Fruit fly (Drosophila melanogaster) whole organism, pupa: ENCODE measurements around the gene CG12983.
A peak's percentile ranks its signal among the peaks of the same experiment; 100 is the strongest.

ENCODE experiments used
- CG10348 ChIP-seq: fragments of 200-800 bp; sonication (Bioruptor generic); IDR thresholded peaks from 2 replicates; pipeline ENCODE4 v1.3.6; 2022; ENCODE audit warnings: missing biosample characterization, missing genetic modification characterization
- CG12605 ChIP-seq: fragments of 200-800 bp; sonication (Bioruptor generic); IDR thresholded peaks from 2 replicates; pipeline ENCODE4 v1.3.6; 2022; ENCODE audit warnings: missing biosample characterization, missing genetic modification characterization
- CG13204 ChIP-seq: fragments of 200-800 bp; sonication (Bioruptor generic); optimal IDR thresholded peaks from 2 replicates; lab custom pipeline; 2018; ENCODE audit warnings: missing biosample characterization, mild to moderate bottlenecking, missing genetic modification characterization, moderate library complexity
- CG14655 ChIP-seq: fragments of 200-800 bp; sonication (Bioruptor generic); optimal IDR thresholded peaks from 3 replicates; lab custom pipeline; 2017; ENCODE audit warnings: mild to moderate bottlenecking, missing biosample characterization, missing genetic modification reagents, missing genetic modification characterization
- CG15710 ChIP-seq: fragments of 200-800 bp; sonication (Bioruptor generic); optimal IDR thresholded peaks from 2 replicates; lab custom pipeline; 2018; ENCODE audit warnings: missing biosample characterization, mild to moderate bottlenecking, missing genetic modification characterization, moderate library complexity
- CG17806 ChIP-seq: fragments of 200-800 bp; sonication (Bioruptor generic); optimal IDR thresholded peaks from 2 replicates; lab custom pipeline; 2018; ENCODE audit warnings: missing biosample characterization, mild to moderate bottlenecking, missing genetic modification characterization, moderate library complexity
- CG32121 ChIP-seq: fragments of 200-800 bp; sonication (Bioruptor generic); IDR thresholded peaks from 2 replicates; pipeline ENCODE4 v1.3.6; 2022; ENCODE audit warnings: missing biosample characterization, missing genetic modification characterization
- CG34367 ChIP-seq: fragments of 200-800 bp; sonication (Bioruptor generic); optimal IDR thresholded peaks from 2 replicates; lab custom pipeline; 2018; ENCODE audit warnings: missing biosample characterization, mild to moderate bottlenecking, missing genetic modification characterization
- CG4496 ChIP-seq: fragments of 200-800 bp; sonication (Bioruptor generic); IDR thresholded peaks from 3 replicates; pipeline ENCODE4 v1.3.6; 2022; ENCODE audit warnings: missing biosample characterization, missing genetic modification characterization
- CG8159 ChIP-seq: fragments of 200-800 bp; sonication (Bioruptor generic); optimal IDR thresholded peaks from 3 replicates; lab custom pipeline; 2018; ENCODE audit warnings: missing biosample characterization, mild to moderate bottlenecking, missing genetic modification characterization, moderate library complexity
- CG8301 ChIP-seq: fragments of 200-800 bp; sonication (Bioruptor generic); optimal IDR thresholded peaks from 2 replicates; lab custom pipeline; 2018; ENCODE audit warnings: missing biosample characterization, mild to moderate bottlenecking, missing genetic modification characterization
- CG9948 ChIP-seq: fragments of 200-800 bp; sonication (Bioruptor generic); optimal IDR thresholded peaks from 2 replicates; lab custom pipeline; 2018; ENCODE audit warnings: missing biosample characterization, mild to moderate bottlenecking, missing genetic modification characterization, moderate library complexity
- D1 ChIP-seq: fragments of 200-800 bp; sonication (Bioruptor generic); optimal IDR thresholded peaks from 2 replicates; lab custom pipeline; 2018; ENCODE audit warnings: missing biosample characterization, mild to moderate bottlenecking, missing genetic modification characterization, moderate library complexity
- EcR ChIP-seq: fragments of 200-800 bp; sonication (Bioruptor generic); optimal IDR thresholded peaks from 3 replicates; lab custom pipeline; 2019; ENCODE audit warnings: missing biosample characterization, missing genetic modification characterization, mild to moderate bottlenecking, moderate library complexity, missing genetic modification reagents
- Ets98B ChIP-seq: fragments of 200-800 bp; sonication (Bioruptor generic); IDR thresholded peaks from 2 replicates; pipeline ENCODE4 v1.3.6; 2022; ENCODE audit warnings: missing biosample characterization, missing genetic modification characterization
- Pif1A ChIP-seq: fragments of 200-800 bp; sonication (Bioruptor generic); optimal IDR thresholded peaks from 3 replicates; lab custom pipeline; 2016; ENCODE audit warnings: missing biosample characterization, missing genetic modification characterization
- Pif1B ChIP-seq: fragments of 200-800 bp; sonication (Bioruptor generic); optimal IDR thresholded peaks from 3 replicates; lab custom pipeline; 2016; ENCODE audit warnings: missing biosample characterization, missing genetic modification characterization
- Snoo ChIP-seq: fragments of 200-800 bp; sonication (Bioruptor generic); optimal IDR thresholded peaks from 3 replicates; lab custom pipeline; 2017; ENCODE audit warnings: missing biosample characterization, mild to moderate bottlenecking, missing genetic modification characterization, inconsistent platforms
- fd96Ca ChIP-seq: fragments of 200-800 bp; sonication (Bioruptor generic); IDR thresholded peaks from 3 replicates; pipeline ENCODE4 v1.3.6; 2022; ENCODE audit warnings: missing biosample characterization, missing genetic modification characterization
- gl ChIP-seq: fragments of 200-800 bp; sonication (Bioruptor generic); optimal IDR thresholded peaks from 2 replicates; lab custom pipeline; 2018; ENCODE audit warnings: missing biosample characterization, mild to moderate bottlenecking, missing genetic modification characterization
- rn ChIP-seq: fragments of 200-800 bp; sonication (Bioruptor generic); IDR thresholded peaks from 2 replicates; pipeline ENCODE4 v1.3.6; 2022; ENCODE audit warnings: missing biosample characterization, missing genetic modification characterization

CG12983 gene

DNA sequence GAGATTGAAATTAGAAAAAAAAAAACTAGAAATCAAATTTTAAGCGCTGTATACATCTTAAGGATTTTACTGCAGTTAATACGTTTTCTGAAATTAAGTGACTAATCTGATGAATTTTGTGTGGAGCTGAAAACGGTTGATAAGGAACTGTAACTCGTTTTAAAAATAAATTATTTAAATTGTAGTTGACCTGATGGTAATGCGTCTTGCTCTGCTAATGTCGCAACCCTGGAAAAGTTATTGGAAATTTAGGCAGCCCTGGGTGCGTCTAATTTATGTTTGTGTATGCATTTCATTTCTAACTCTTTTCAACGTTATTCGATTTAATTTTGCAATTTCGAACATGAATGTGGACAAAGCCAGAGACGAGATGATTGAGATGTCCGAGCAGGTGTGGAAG is 24.8 kb upstream of the CG12983 start, which contains the start of gene CG12984:
Gene CG12984 (plus strand): TSS at position 301 of the 400 bp plus-strand sequence.
- TF ChIP-seq CG4496 (GFP tag; lab: Robert Waterston, UW) (no peak), Pif1B (no peak), CG9948 (no peak), CG14655 (GFP tag; lab: Kevin White, UChicago) (no peak), CG13204 (GFP tag; lab: Kevin White, UChicago) (no peak), CG12605 (no peak), CG32121 (GFP tag; lab: Robert Waterston, UW) (no peak), gl (no peak), Pif1A (GFP tag; lab: Kevin White, UChicago) (no peak), CG15710 (tag; lab: Kevin White, UChicago) (no peak), EcR (GFP tag; lab: Kevin White, UChicago) (no peak), Snoo (tag; lab: Kevin White, UChicago) (no peak), Ets98B (GFP tag; lab: Robert Waterston, UW) (no peak), CG17806 (tag; lab: Kevin White, UChicago) (no peak), CG34367 (tag; lab: Kevin White, UChicago) (no peak), D1 (tag; lab: Kevin White, UChicago) (no peak), CG8301 (tag; lab: Kevin White, UChicago) (no peak), CG8159 (tag; lab: Kevin White, UChicago) (no peak)

DNA sequence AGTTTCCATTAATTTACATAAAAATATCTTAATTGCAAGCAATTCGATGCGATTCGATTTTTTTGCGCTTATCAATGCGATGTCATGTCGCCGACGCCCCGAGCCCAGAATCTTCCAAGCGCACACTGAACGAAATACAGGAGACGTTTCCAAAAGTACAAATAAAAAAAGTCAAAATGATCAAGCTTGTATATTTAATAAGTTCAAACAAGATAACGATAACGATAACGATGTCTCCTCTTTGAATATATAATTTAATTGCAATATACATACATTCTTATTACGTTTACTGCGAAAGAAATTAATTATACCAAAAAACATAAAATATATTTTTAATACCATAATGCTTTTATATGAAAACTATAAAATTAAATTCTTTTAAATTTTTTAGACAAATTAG is 23.7 kb upstream of the CG12983 start:
- no peak for TF ChIP-seq CG4496 (GFP tag; lab: Robert Waterston, UW)
- no peak for TF ChIP-seq CG32121 (GFP tag; lab: Robert Waterston, UW)
- TF ChIP-seq CG9948: peak; percentile 70
- peak; percentile 65 for TF ChIP-seq D1 (tag; lab: Kevin White, UChicago)
- peak; percentile 69 for TF ChIP-seq CG17806 (tag; lab: Kevin White, UChicago)
- TF ChIP-seq Snoo (tag; lab: Kevin White, UChicago): peak; percentile 38
- peak; percentile 71 for TF ChIP-seq CG15710 (tag; lab: Kevin White, UChicago)
- no peak for TF ChIP-seq Pif1A (GFP tag; lab: Kevin White, UChicago)
- TF ChIP-seq Ets98B (GFP tag; lab: Robert Waterston, UW): no peak
- no peak for TF ChIP-seq CG14655 (GFP tag; lab: Kevin White, UChicago)
- peak; percentile 67 for TF ChIP-seq CG34367 (tag; lab: Kevin White, UChicago)
- peak; percentile 83 for TF ChIP-seq CG8159 (tag; lab: Kevin White, UChicago)
- peak; percentile 48 for TF ChIP-seq Pif1B

DNA sequence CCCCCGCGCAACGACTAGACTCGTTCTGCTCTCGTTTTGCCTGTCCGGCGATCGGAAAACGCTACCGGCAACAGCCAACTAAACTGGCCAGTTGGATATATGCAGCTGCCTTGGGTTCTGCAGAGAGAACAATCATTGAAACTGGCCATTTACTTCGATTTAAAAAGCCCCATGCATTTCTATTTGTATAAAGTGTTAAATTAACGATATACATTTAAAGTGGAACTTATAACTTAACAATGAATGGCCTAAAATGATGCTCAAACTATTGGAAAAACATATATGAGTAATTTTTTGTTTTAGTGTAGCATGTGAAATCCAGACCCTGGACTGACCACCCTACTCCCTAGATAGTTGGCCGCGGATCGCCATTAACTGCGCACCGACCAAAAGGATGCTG is 22.3 kb upstream of the CG12983 start:
- TF ChIP-seq Pif1A (GFP tag; lab: Kevin White, UChicago) (peak; percentile 74), EcR (GFP tag; lab: Kevin White, UChicago) (no peak), CG34367 (tag; lab: Kevin White, UChicago) (peak; percentile 81), CG10348 (GFP tag; lab: Robert Waterston, UW) (no peak), D1 (tag; lab: Kevin White, UChicago) (peak; percentile 60), CG14655 (GFP tag; lab: Kevin White, UChicago) (peak; percentile 87), CG17806 (tag; lab: Kevin White, UChicago) (peak; percentile 91), CG32121 (GFP tag; lab: Robert Waterston, UW) (no peak), CG12605 (peak; percentile 39; the same call in 1 of the 2 replicates), gl (peak; percentile 71), CG9948 (peak; percentile 87), Pif1B (peak; percentile 63), CG15710 (tag; lab: Kevin White, UChicago) (peak; percentile 72), fd96Ca (GFP tag; lab: Robert Waterston, UW) (0 out of 3 replicates have a peak, but pooled peaks have one; percentile 45), CG8301 (tag; lab: Kevin White, UChicago) (peak; percentile 81), Ets98B (GFP tag; lab: Robert Waterston, UW) (peak; percentile 56), rn (no peak; the same call in 1 of the 2 replicates), Snoo (tag; lab: Kevin White, UChicago) (no peak), CG4496 (GFP tag; lab: Robert Waterston, UW) (peak; percentile 73; the same call in 2 of the 3 replicates), CG8159 (tag; lab: Kevin White, UChicago) (peak; percentile 83), CG13204 (GFP tag; lab: Kevin White, UChicago) (peak; percentile 55)

DNA sequence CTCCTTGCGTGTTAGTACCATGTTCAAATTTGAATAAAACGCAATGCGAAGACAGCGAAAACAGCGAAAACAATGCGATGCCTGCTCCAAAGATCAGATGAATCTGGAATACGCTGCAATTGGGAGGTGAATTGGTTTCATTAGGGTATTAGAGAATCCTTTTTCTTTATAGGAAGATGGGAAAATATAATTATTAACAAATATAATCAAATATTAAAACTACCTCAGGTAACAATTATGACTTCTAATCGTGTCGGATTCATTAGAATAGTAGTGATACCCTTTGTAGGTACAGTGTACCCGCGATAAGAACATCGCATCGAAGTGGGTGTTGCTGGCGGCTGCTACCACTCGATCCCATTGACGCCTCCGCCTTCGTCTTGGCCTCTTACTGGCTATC is 21.3 kb upstream of the CG12983 start:
- TF ChIP-seq CG15710 (tag; lab: Kevin White, UChicago): peak; percentile 53
- TF ChIP-seq CG34367 (tag; lab: Kevin White, UChicago): peak; percentile 47
- peak; percentile 58 for TF ChIP-seq CG17806 (tag; lab: Kevin White, UChicago)
- no peak for TF ChIP-seq fd96Ca (GFP tag; lab: Robert Waterston, UW)
- TF ChIP-seq CG8159 (tag; lab: Kevin White, UChicago): peak; percentile 59
- TF ChIP-seq CG9948: peak; percentile 60
- TF ChIP-seq CG8301 (tag; lab: Kevin White, UChicago): peak; percentile 45
- TF ChIP-seq CG32121 (GFP tag; lab: Robert Waterston, UW): no peak
- no peak for TF ChIP-seq CG13204 (GFP tag; lab: Kevin White, UChicago)
- TF ChIP-seq CG14655 (GFP tag; lab: Kevin White, UChicago): peak; percentile 73

DNA sequence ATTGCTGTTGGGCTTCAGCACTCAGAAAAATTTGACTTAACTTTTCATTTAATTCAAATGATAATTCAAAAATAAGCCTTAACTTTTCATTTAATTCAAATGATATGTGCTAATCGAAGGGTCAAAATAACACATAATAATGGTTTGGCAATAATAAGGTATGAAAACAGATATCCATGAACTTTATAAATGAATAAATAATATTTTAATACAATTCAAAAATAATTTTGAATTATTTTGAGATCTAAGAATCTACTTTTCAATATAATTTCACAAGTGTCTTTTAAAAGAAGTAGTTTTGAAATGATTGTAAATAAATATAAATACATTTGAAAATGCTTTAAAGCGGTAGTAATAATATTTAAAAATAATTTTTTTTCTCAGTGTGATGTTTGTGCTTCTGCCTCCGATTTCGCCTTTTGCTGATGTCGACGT is 20.4 kb upstream of the CG12983 start:
- TF ChIP-seq Pif1A (GFP tag; lab: Kevin White, UChicago) (peak; percentile 22), fd96Ca (GFP tag; lab: Robert Waterston, UW) (no peak), CG34367 (tag; lab: Kevin White, UChicago) (peak; percentile 80), CG12605 (peak; percentile 24; the same call in 1 of the 2 replicates), CG17806 (tag; lab: Kevin White, UChicago) (peak; percentile 83), CG4496 (GFP tag; lab: Robert Waterston, UW) (peak; percentile 47; the same call in 1 of the 3 replicates), CG9948 (peak; percentile 90), Pif1B (no peak), CG32121 (GFP tag; lab: Robert Waterston, UW) (0 out of 2 replicates have a peak, but pooled peaks have one; percentile 16), CG15710 (tag; lab: Kevin White, UChicago) (peak; percentile 85), CG8301 (tag; lab: Kevin White, UChicago) (peak; percentile 81), CG14655 (GFP tag; lab: Kevin White, UChicago) (peak; percentile 88), Snoo (tag; lab: Kevin White, UChicago) (peak; percentile 59), CG8159 (tag; lab: Kevin White, UChicago) (peak; percentile 91), CG13204 (GFP tag; lab: Kevin White, UChicago) (no peak), D1 (tag; lab: Kevin White, UChicago) (peak; percentile 87)
